Worm (Caenorhabditis elegans) whole organism, midembryonic: ENCODE data around the gene C15C8.6.

Experiments
- cog-1 ChIP-seq: sonication (generic microtip); optimal IDR thresholded peaks from 2 replicates; lab custom pipeline; 2016; ENCODE audit warnings: missing genetic modification characterization, missing compliant biosample characterization
- flt-1 ChIP-seq: fragments of 200-800 bp; sonication (Bioruptor generic); IDR thresholded peaks from 2 replicates; pipeline ENCODE4 v1.3.6; 2022; ENCODE audit warnings: missing genetic modification characterization, missing compliant biosample characterization
- klf-2 ChIP-seq: fragments of 200-800 bp; sonication (Bioruptor generic); conservative IDR thresholded peaks from 2 replicates; pipeline ENCODE4 v1.3.6; 2022; ENCODE audit warnings: missing genetic modification reagents, missing genetic modification characterization, missing compliant biosample characterization
- med-1 ChIP-seq: sonication (generic microtip); optimal IDR thresholded peaks from 2 replicates; lab custom pipeline; 2017; ENCODE audit warnings: missing genetic modification characterization, mild to moderate bottlenecking, missing compliant biosample characterization, antibody characterized with exemption, missing genetic modification reagents; ENCODE audit not compliant: insufficient read depth
- tab-1 ChIP-seq: fragments of 200-800 bp; sonication (Bioruptor generic); IDR thresholded peaks from 2 replicates; pipeline ENCODE4 v1.3.6; 2022; ENCODE audit warnings: missing genetic modification characterization, missing compliant biosample characterization
- ztf-29 ChIP-seq: fragments of 200-800 bp; sonication (Bioruptor generic); IDR thresholded peaks from 2 replicates; pipeline ENCODE4 v1.3.6; 2022; ENCODE audit warnings: missing genetic modification reagents, missing genetic modification characterization, missing compliant biosample characterization

DNA sequence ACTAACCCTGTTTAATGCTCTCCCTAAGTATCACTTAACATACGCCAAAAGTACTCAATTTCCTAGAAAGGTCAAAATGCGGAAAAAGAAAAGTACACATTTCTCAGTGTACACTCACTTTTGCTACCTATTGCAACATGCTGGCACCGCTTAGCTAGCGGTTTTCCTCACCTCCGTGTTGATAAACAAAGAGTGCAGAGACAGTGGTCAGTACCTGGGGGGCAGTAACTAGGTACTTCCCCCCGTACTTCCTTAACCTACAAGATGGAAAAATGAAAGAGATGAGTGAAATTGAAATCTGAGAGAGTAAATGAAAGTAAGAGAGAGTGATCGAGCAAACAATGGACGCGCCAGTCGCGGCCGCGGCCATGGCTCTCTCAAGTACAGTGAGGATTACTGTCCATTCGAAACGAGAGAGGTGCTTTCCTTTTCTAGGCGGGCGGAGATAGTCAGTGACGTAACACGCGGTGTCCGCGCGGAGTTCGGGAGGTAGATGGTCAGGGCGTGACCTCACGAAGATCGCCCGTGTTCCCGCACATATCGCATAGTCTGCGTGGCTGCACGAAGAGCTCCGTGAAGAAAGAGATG, 15.1 kb downstream of the C15C8.6 start, which contains the start of gene cky-1:
- TF ChIP-seq flt-1 (GFP tag; lab: Robert Waterston, UW) (no peak), klf-2 (GFP tag; lab: Robert Waterston, UW) (no peak), med-1 (GFP tag; lab: Kevin White, UChicago) (no peak), cog-1 (no peak), ztf-29 (no peak), tab-1 (GFP tag; lab: Robert Waterston, UW) (no peak)
